Worm (Caenorhabditis elegans) whole organism, L4 larva: ENCODE data around the gene usp-46.

Experiments used
- F10B5.3 ChIP-seq: sonication (generic microtip); optimal IDR thresholded peaks from 2 replicates; lab custom pipeline; 2016; ENCODE audit warnings: mild to moderate bottlenecking, missing genetic modification characterization, missing compliant biosample characterization
- F49E8.2 ChIP-seq: sonication (generic microtip); optimal IDR thresholded peaks from 2 replicates; lab custom pipeline; 2016; ENCODE audit warnings: missing compliant biosample characterization, mild to moderate bottlenecking, missing genetic modification characterization, borderline replicate concordance
- T20F7.1 ChIP-seq: fragments of 200-800 bp; sonication (Bioruptor generic); optimal IDR thresholded peaks from 2 replicates; lab custom pipeline; 2018; ENCODE audit warnings: mild to moderate bottlenecking, missing genetic modification characterization, missing compliant biosample characterization
- Y48G9A.11 ChIP-seq: fragments of 200-800 bp; sonication (Bioruptor generic); IDR thresholded peaks from 2 replicates; pipeline ENCODE4 v1.3.6; 2022; ENCODE audit warnings: missing genetic modification reagents, missing genetic modification characterization, missing compliant biosample characterization
- ZK546.5 ChIP-seq, 2 experiments: sonication (generic microtip); optimal IDR thresholded peaks; 2 replicates each; lab custom pipeline; 2017; ENCODE audit warnings: missing biosample characterization in 2 of 2, missing genetic modification characterization in 2 of 2
- ama-1 ChIP-seq: fragments of 150-350 bp; optimal IDR thresholded peaks from 2 replicates; lab custom pipeline; 2014; ENCODE audit warnings: inconsistent platforms, mixed read lengths
- arid-1 ChIP-seq: fragments of 200-800 bp; sonication (Bioruptor generic); conservative IDR thresholded peaks from 2 replicates; pipeline ENCODE4 v1.3.6; 2022; ENCODE audit warnings: missing genetic modification reagents, missing genetic modification characterization, missing compliant biosample characterization
- attf-4 ChIP-seq: sonication (generic microtip); optimal IDR thresholded peaks from 3 replicates; lab custom pipeline; 2017; ENCODE audit warnings: missing biosample characterization, missing genetic modification characterization
- ceh-20 ChIP-seq: fragments of 200-800 bp; sonication (Bioruptor generic); IDR thresholded peaks from 2 replicates; pipeline ENCODE4 v1.3.6; 2022; ENCODE audit warnings: missing genetic modification reagents, missing genetic modification characterization, missing compliant biosample characterization
- ceh-28 ChIP-seq: fragments of 150-350 bp; optimal IDR thresholded peaks from 2 replicates; lab custom pipeline; 2014; ENCODE audit warnings: missing biosample characterization, missing genetic modification reagents, missing genetic modification characterization
- ceh-62 ChIP-seq: sonication (generic microtip); optimal IDR thresholded peaks from 2 replicates; lab custom pipeline; 2017; ENCODE audit warnings: missing biosample characterization, missing genetic modification characterization
- ceh-82 ChIP-seq: sonication (generic microtip); optimal IDR thresholded peaks from 2 replicates; lab custom pipeline; 2017; ENCODE audit warnings: missing biosample characterization, missing genetic modification characterization
- ctbp-1 ChIP-seq: fragments of 200-800 bp; sonication (Bioruptor generic); IDR thresholded peaks from 2 replicates; pipeline ENCODE4 v1.3.6; 2022; ENCODE audit warnings: missing genetic modification reagents, missing genetic modification characterization, missing compliant biosample characterization
- daf-19 ChIP-seq: fragments of 200-800 bp; sonication (Bioruptor generic); conservative IDR thresholded peaks from 2 replicates; pipeline ENCODE4 v1.3.6; 2022; ENCODE audit warnings: missing genetic modification characterization, missing compliant biosample characterization
- daf-8 ChIP-seq: fragments of 200-800 bp; sonication (Bioruptor generic); IDR thresholded peaks from 2 replicates; pipeline ENCODE4 v1.3.6; 2022; ENCODE audit warnings: missing genetic modification characterization, missing compliant biosample characterization
- dve-1 ChIP-seq: sonication (generic microtip); optimal IDR thresholded peaks from 2 replicates; lab custom pipeline; 2017; ENCODE audit warnings: antibody characterized with exemption, mild to moderate bottlenecking, missing genetic modification characterization, missing compliant biosample characterization; ENCODE audit not compliant: insufficient read depth
- hlh-11 ChIP-seq: fragments of 200-800 bp; sonication (Bioruptor generic); optimal IDR thresholded peaks from 2 replicates; lab custom pipeline; 2018; ENCODE audit warnings: mild to moderate bottlenecking, missing genetic modification characterization, missing compliant biosample characterization
- hmg-1.1 ChIP-seq: fragments of 200-800 bp; sonication (Bioruptor generic); IDR thresholded peaks from 2 replicates; pipeline ENCODE4 v1.3.6; 2022; ENCODE audit warnings: missing genetic modification reagents, missing genetic modification characterization, missing compliant biosample characterization
- jun-1 ChIP-seq: fragments of 150-350 bp; optimal IDR thresholded peaks from 2 replicates; lab custom pipeline; 2014; ENCODE audit warnings: missing biosample characterization, missing genetic modification reagents, missing genetic modification characterization
- lin-1 ChIP-seq: fragments of 200-800 bp; sonication (Bioruptor generic); IDR thresholded peaks from 2 replicates; pipeline ENCODE4 v1.3.6; 2022; ENCODE audit warnings: missing genetic modification reagents, missing genetic modification characterization, missing compliant biosample characterization
- lin-13 ChIP-seq: fragments of 150-350 bp; optimal IDR thresholded peaks from 2 replicates; lab custom pipeline; 2014; ENCODE audit warnings: missing biosample characterization, missing genetic modification reagents, missing genetic modification characterization
- lin-29 ChIP-seq: fragments of 200-800 bp; sonication (Bioruptor generic); IDR thresholded peaks from 2 replicates; pipeline ENCODE4 v1.3.6; 2022; ENCODE audit warnings: missing genetic modification reagents, missing genetic modification characterization, missing compliant biosample characterization
- madf-9 ChIP-seq: fragments of 200-800 bp; sonication (Bioruptor generic); conservative IDR thresholded peaks from 2 replicates; pipeline ENCODE4 v1.3.6; 2022; ENCODE audit warnings: missing genetic modification reagents, missing genetic modification characterization, missing compliant biosample characterization
- mdt-29 ChIP-seq: fragments of 200-800 bp; sonication (Bioruptor generic); IDR thresholded peaks from 2 replicates; pipeline ENCODE4 v1.3.6; 2022; ENCODE audit warnings: missing genetic modification reagents, missing genetic modification characterization, missing compliant biosample characterization
- mep-1 ChIP-seq: fragments of 150-350 bp; sonication (generic microtip); optimal IDR thresholded peaks from 3 replicates; lab custom pipeline; 2014; ENCODE audit warnings: missing biosample characterization, missing genetic modification characterization
- mes-2 ChIP-seq: sonication (generic microtip); optimal IDR thresholded peaks from 2 replicates; lab custom pipeline; 2016; ENCODE audit warnings: missing genotype, mild to moderate bottlenecking, missing genetic modification characterization, missing compliant biosample characterization; ENCODE audit not compliant: poor library complexity, severe bottlenecking
- mxl-3 ChIP-seq: fragments of 200-800 bp; sonication (Bioruptor generic); optimal IDR thresholded peaks from 2 replicates; lab custom pipeline; 2018; ENCODE audit warnings: mild to moderate bottlenecking, missing genetic modification characterization, missing compliant biosample characterization
- nhr-10 ChIP-seq: fragments of 150-350 bp; optimal IDR thresholded peaks from 2 replicates; lab custom pipeline; 2014; ENCODE audit warnings: missing biosample characterization, missing genetic modification characterization
- nhr-25 ChIP-seq: sonication (generic microtip); optimal IDR thresholded peaks from 2 replicates; lab custom pipeline; 2017; ENCODE audit warnings: missing genetic modification characterization, mild to moderate bottlenecking, missing compliant biosample characterization, antibody characterized with exemption, moderate library complexity, borderline replicate concordance; ENCODE audit not compliant: insufficient read depth
- nhr-28 ChIP-seq: fragments of 150-350 bp; optimal IDR thresholded peaks from 2 replicates; lab custom pipeline; 2014; ENCODE audit warnings: missing biosample characterization, missing genetic modification characterization
- nhr-41 ChIP-seq: fragments of 200-800 bp; sonication (Bioruptor generic); IDR thresholded peaks from 2 replicates; pipeline ENCODE4 v1.3.6; 2022; ENCODE audit warnings: missing genetic modification reagents, missing genetic modification characterization, missing compliant biosample characterization
- nhr-42 ChIP-seq: fragments of 200-800 bp; sonication (Bioruptor generic); IDR thresholded peaks from 2 replicates; pipeline ENCODE4 v1.3.6; 2022; ENCODE audit warnings: missing genetic modification characterization, missing compliant biosample characterization
- pqm-1 ChIP-seq: sonication (generic microtip); optimal IDR thresholded peaks from 2 replicates; lab custom pipeline; 2017; ENCODE audit warnings: missing biosample characterization, missing genetic modification characterization
- spr-1 ChIP-seq: sonication (generic microtip); optimal IDR thresholded peaks from 2 replicates; lab custom pipeline; 2016; ENCODE audit warnings: mild to moderate bottlenecking, missing genetic modification characterization, missing compliant biosample characterization
- unc-62 ChIP-seq, 3 experiments: fragments of 150-350 bp in 1 of 3; sonication (generic microtip); optimal IDR thresholded peaks in 2 of 3; peaks in 1 of 3; 1 replicate in 1 of 3; 2 replicates in 2 of 3; lab custom pipeline; 2014 to 2017; ENCODE audit warnings: missing biosample characterization in 3 of 3, missing genetic modification characterization in 3 of 3, missing genetic modification reagents in 3 of 3, missing genotype in 1 of 3
- vab-7 ChIP-seq: fragments of 200-800 bp; sonication (Bioruptor generic); IDR thresholded peaks from 2 replicates; pipeline ENCODE4 v1.3.6; 2022; ENCODE audit warnings: missing genetic modification reagents, missing genetic modification characterization, missing compliant biosample characterization
- zag-1 ChIP-seq: fragments of 150-350 bp; optimal IDR thresholded peaks from 2 replicates; lab custom pipeline; 2014; ENCODE audit warnings: missing biosample characterization, missing genetic modification characterization
- zip-11 ChIP-seq: fragments of 200-800 bp; sonication (Bioruptor generic); IDR thresholded peaks from 2 replicates; pipeline ENCODE4 v1.3.6; 2022; ENCODE audit warnings: missing genetic modification characterization, missing compliant biosample characterization
- zip-2 ChIP-seq: fragments of 150-350 bp; optimal IDR thresholded peaks from 2 replicates; lab custom pipeline; 2014; ENCODE audit warnings: missing biosample characterization, missing genetic modification characterization
- ztf-11 ChIP-seq: fragments of 150-350 bp; optimal IDR thresholded peaks from 2 replicates; lab custom pipeline; 2014; ENCODE audit warnings: missing biosample characterization, missing genetic modification characterization
- ztf-7 ChIP-seq: fragments of 150-350 bp; optimal IDR thresholded peaks from 2 replicates; lab custom pipeline; 2014; ENCODE audit warnings: missing biosample characterization, missing genetic modification characterization

Gene usp-46

ce11 chrIII:9776323-9776722, at the start of gene usp-46:
Gene usp-46 (plus strand): TSS chrIII:9776623.
- TF ChIP-seq pqm-1 (tag; lab: Kevin White, UChicago) (no peak), dve-1 (peak; percentile 10), zag-1 (no peak), mdt-29 (GFP tag; lab: Robert Waterston, UW) (no peak), nhr-42 (GFP tag; lab: Robert Waterston, UW) (no peak), unc-62 (GFP tag; optimal IDR thresholded peaks at IDR 0.05 in 1 of 2; lab: Kevin White, UChicago) (no peak), unc-62 (tag; optimal IDR thresholded peaks at IDR 0.05; lab: Kevin White, UChicago) (no peak), Y48G9A.11 (GFP tag; lab: Robert Waterston, UW) (no peak), daf-8 (GFP tag; lab: Robert Waterston, UW) (no peak), zip-2 (tag; lab: Kevin White, UChicago) (no peak), zip-11 (GFP tag; lab: Robert Waterston, UW) (no peak), mes-2 (tag; lab: Kevin White, UChicago) (peak; percentile 22), mxl-3 (GFP tag; lab: Kevin White, UChicago) (no peak), daf-19 (GFP tag; lab: Robert Waterston, UW) (no peak), mep-1 (tag; lab: Kevin White, UChicago) (peak; percentile 7), ama-1 (lab: Kevin White, UChicago) (no peak), hmg-1.1 (GFP tag; lab: Robert Waterston, UW) (0 out of 2 replicates have a peak, but pooled peaks have one; percentile 18), hlh-11 (tag; lab: Kevin White, UChicago) (peak; percentile 4), nhr-28 (tag; lab: Kevin White, UChicago) (peak; percentile 4), jun-1 (tag; lab: Kevin White, UChicago) (no peak), ceh-62 (tag; lab: Kevin White, UChicago) (no peak), T20F7.1 (no peak), ztf-11 (tag; lab: Kevin White, UChicago) (no peak), madf-9 (GFP tag; lab: Robert Waterston, UW) (no peak), arid-1 (no peak), F10B5.3 (no peak), ZK546.5 (tag; optimal IDR thresholded peaks at IDR 0.05; lab: Kevin White, UChicago) (no peak), lin-1 (no peak)

ce11 chrIII:9727439-9727838, 49.0 kb upstream of the usp-46 start, which contains the start of gene C07A9.12:
Gene C07A9.12 (minus strand): TSS chrIII:9727539.
- TF ChIP-seq ztf-7 (tag; lab: Kevin White, UChicago) (no peak), ceh-28 (no peak), lin-29 (GFP tag; lab: Robert Waterston, UW) (no peak), mep-1 (tag; lab: Kevin White, UChicago) (no peak), nhr-42 (GFP tag; lab: Robert Waterston, UW) (no peak), spr-1 (tag; lab: Kevin White, UChicago) (no peak), ceh-20 (GFP tag; lab: Robert Waterston, UW) (no peak), lin-13 (GFP tag; lab: Kevin White, UChicago) (no peak), unc-62 (GFP tag; optimal IDR thresholded peaks at IDR 0.05 in 1 of 2; lab: Kevin White, UChicago) (no peak), unc-62 (tag; optimal IDR thresholded peaks at IDR 0.05; lab: Kevin White, UChicago) (no peak), attf-4 (tag; lab: Kevin White, UChicago) (no peak), ceh-82 (tag; lab: Kevin White, UChicago) (no peak), ctbp-1 (no peak), madf-9 (GFP tag; lab: Robert Waterston, UW) (no peak), nhr-41 (GFP tag; lab: Robert Waterston, UW) (no peak), vab-7 (no peak), F49E8.2 (tag; lab: Kevin White, UChicago) (no peak), nhr-25 (tag; lab: Kevin White, UChicago) (no peak), jun-1 (tag; lab: Kevin White, UChicago) (no peak), nhr-10 (tag; lab: Kevin White, UChicago) (no peak)
